Worm (Caenorhabditis elegans) whole organism, young adult: ENCODE data around the gene Y7A9A.1.

Experiments
- B0035.1 ChIP-seq: sonication (generic microtip); optimal IDR thresholded peaks from 2 replicates; lab custom pipeline; 2016; ENCODE audit warnings: missing genetic modification characterization, mild to moderate bottlenecking, missing compliant biosample characterization, missing genotype, missing genetic modification reagents
- B0261.1 ChIP-seq: sonication (generic microtip); optimal IDR thresholded peaks from 2 replicates; lab custom pipeline; 2016; ENCODE audit warnings: mild to moderate bottlenecking, missing genetic modification characterization, moderate library complexity, missing compliant biosample characterization
- F23B12.7 ChIP-seq: sonication (generic microtip); optimal IDR thresholded peaks from 2 replicates; lab custom pipeline; 2017; ENCODE audit warnings: missing genetic modification characterization, mild to moderate bottlenecking, missing compliant biosample characterization, antibody characterized with exemption, moderate library complexity; ENCODE audit not compliant: insufficient read depth
- F55B11.4 ChIP-seq: sonication (generic microtip); optimal IDR thresholded peaks from 2 replicates; lab custom pipeline; 2016; ENCODE audit warnings: missing compliant biosample characterization, missing genetic modification characterization, borderline replicate concordance; ENCODE audit not compliant: insufficient read depth
- K12H6.12 ChIP-seq: fragments of 200-800 bp; sonication (Bioruptor generic); optimal IDR thresholded peaks from 2 replicates; lab custom pipeline; 2018; ENCODE audit warnings: mild to moderate bottlenecking, missing genetic modification characterization, missing compliant biosample characterization
- T26A5.8 ChIP-seq: sonication (generic microtip); optimal IDR thresholded peaks from 2 replicates; lab custom pipeline; 2016; ENCODE audit warnings: missing genetic modification characterization, missing compliant biosample characterization
- Y53G8AR.9 ChIP-seq: fragments of 200-800 bp; sonication (Bioruptor generic); conservative IDR thresholded peaks from 2 replicates; pipeline ENCODE4 v1.3.6; 2022; ENCODE audit warnings: missing genetic modification reagents, missing genetic modification characterization, missing compliant biosample characterization
- attf-5 ChIP-seq: fragments of 200-800 bp; sonication (Bioruptor generic); optimal IDR thresholded peaks from 2 replicates; lab custom pipeline; 2018; ENCODE audit warnings: mild to moderate bottlenecking, missing genetic modification characterization, missing compliant biosample characterization
- bed-1 ChIP-seq: fragments of 200-800 bp; sonication (Bioruptor generic); IDR thresholded peaks from 2 replicates; pipeline ENCODE4 v1.3.6; 2022; ENCODE audit warnings: missing genetic modification reagents, missing genetic modification characterization, missing compliant biosample characterization
- bed-2 ChIP-seq: fragments of 200-800 bp; sonication (Bioruptor generic); IDR thresholded peaks from 2 replicates; pipeline ENCODE4 v1.3.6; 2022; ENCODE audit warnings: missing genetic modification reagents, missing genetic modification characterization, missing compliant biosample characterization
- cebp-1 ChIP-seq, 2 experiments: fragments of 200-800 bp in 1 of 2; sonication (Bioruptor generic) in 1 of 2; sonication (generic microtip) in 1 of 2; IDR thresholded peaks in 1 of 2; optimal IDR thresholded peaks in 1 of 2; 2 replicates each; pipeline versions ENCODE4 v1.3.6 to Lab custom; 2017 to 2022; ENCODE audit warnings: missing compliant biosample characterization in 2 of 2, missing genetic modification characterization in 2 of 2, mild to moderate bottlenecking in 1 of 2, missing genetic modification reagents in 1 of 2, moderate library complexity in 1 of 2
- ceh-100 ChIP-seq: fragments of 200-800 bp; sonication (Bioruptor generic); IDR thresholded peaks from 2 replicates; pipeline ENCODE4 v1.3.6; 2022; ENCODE audit warnings: missing genetic modification reagents, missing genetic modification characterization, missing compliant biosample characterization
- ceh-27 ChIP-seq: fragments of 200-800 bp; sonication (Bioruptor generic); optimal IDR thresholded peaks from 2 replicates; lab custom pipeline; 2018; ENCODE audit warnings: mild to moderate bottlenecking, missing genetic modification characterization, moderate library complexity, missing compliant biosample characterization
- ceh-58 ChIP-seq: fragments of 200-800 bp; sonication (Bioruptor generic); IDR thresholded peaks from 2 replicates; pipeline ENCODE4 v1.3.6; 2022; ENCODE audit warnings: missing genetic modification characterization, missing compliant biosample characterization
- dox-1 ChIP-seq: fragments of 200-800 bp; sonication (Bioruptor generic); IDR thresholded peaks from 2 replicates; pipeline ENCODE4 v1.3.6; 2022; ENCODE audit warnings: missing genetic modification reagents, missing genetic modification characterization, missing compliant biosample characterization
- egl-44 ChIP-seq: fragments of 200-800 bp; sonication (Bioruptor generic); IDR thresholded peaks from 2 replicates; pipeline ENCODE4 v1.3.6; 2022; ENCODE audit warnings: missing genetic modification reagents, missing genetic modification characterization, missing compliant biosample characterization
- ets-4 ChIP-seq: fragments of 200-800 bp; sonication (Bioruptor generic); optimal IDR thresholded peaks from 2 replicates; lab custom pipeline; 2018; ENCODE audit warnings: mild to moderate bottlenecking, missing genetic modification characterization, missing compliant biosample characterization
- fkh-3 ChIP-seq: sonication (generic microtip); optimal IDR thresholded peaks from 2 replicates; lab custom pipeline; 2016; ENCODE audit warnings: mild to moderate bottlenecking, missing genetic modification characterization, missing compliant biosample characterization
- hlh-12 ChIP-seq: sonication (generic microtip); optimal IDR thresholded peaks from 2 replicates; lab custom pipeline; 2016; ENCODE audit warnings: missing genetic modification characterization, missing compliant biosample characterization
- hlh-26 ChIP-seq: fragments of 200-800 bp; sonication (Bioruptor generic); conservative IDR thresholded peaks from 2 replicates; pipeline ENCODE4 v1.3.6; 2022; ENCODE audit warnings: missing genetic modification reagents, missing genetic modification characterization, missing compliant biosample characterization
- let-607 ChIP-seq, 2 experiments: fragments of 200-800 bp in 1 of 2; sonication (Bioruptor generic) in 1 of 2; sonication (generic microtip) in 1 of 2; optimal IDR thresholded peaks; 2 replicates each; lab custom pipeline; 2016 to 2018; ENCODE audit warnings: mild to moderate bottlenecking in 2 of 2, missing compliant biosample characterization in 2 of 2, missing genetic modification characterization in 2 of 2, moderate library complexity in 2 of 2, missing genotype in 1 of 2
- lir-1 ChIP-seq: fragments of 200-800 bp; sonication (Bioruptor generic); conservative IDR thresholded peaks from 2 replicates; pipeline ENCODE4 v1.3.6; 2022; ENCODE audit warnings: missing genetic modification reagents, missing genetic modification characterization, missing compliant biosample characterization
- lsl-1 ChIP-seq: fragments of 200-800 bp; sonication (Bioruptor generic); optimal IDR thresholded peaks from 2 replicates; lab custom pipeline; 2018; ENCODE audit warnings: mild to moderate bottlenecking, missing genetic modification characterization, moderate library complexity, missing compliant biosample characterization
- madf-6 ChIP-seq: fragments of 200-800 bp; sonication (Bioruptor generic); IDR thresholded peaks from 2 replicates; pipeline ENCODE4 v1.3.6; 2022; ENCODE audit warnings: missing genetic modification reagents, missing genetic modification characterization, missing compliant biosample characterization
- mes-4 ChIP-seq: sonication (generic microtip); optimal IDR thresholded peaks from 2 replicates; lab custom pipeline; 2016; ENCODE audit warnings: missing genotype, missing genetic modification characterization, missing compliant biosample characterization
- nfya-2 ChIP-seq: fragments of 200-800 bp; sonication (Bioruptor generic); IDR thresholded peaks from 2 replicates; pipeline ENCODE4 v1.3.6; 2022; ENCODE audit warnings: missing genetic modification reagents, missing genetic modification characterization, missing compliant biosample characterization
- nfyb-1 ChIP-seq: fragments of 200-800 bp; sonication (Bioruptor generic); IDR thresholded peaks from 2 replicates; pipeline ENCODE4 v1.3.6; 2022; ENCODE audit warnings: missing genetic modification reagents, missing genetic modification characterization, missing compliant biosample characterization
- nhr-27 ChIP-seq: fragments of 200-800 bp; sonication (Bioruptor generic); optimal IDR thresholded peaks from 2 replicates; lab custom pipeline; 2018; ENCODE audit warnings: mild to moderate bottlenecking, missing genetic modification characterization, moderate library complexity, missing compliant biosample characterization
- nhr-80 ChIP-seq: sonication (generic microtip); optimal IDR thresholded peaks from 2 replicates; lab custom pipeline; 2016; ENCODE audit warnings: missing genetic modification characterization, missing compliant biosample characterization
- nhr-90 ChIP-seq: sonication (generic microtip); optimal IDR thresholded peaks from 2 replicates; lab custom pipeline; 2016; ENCODE audit warnings: missing genotype, mild to moderate bottlenecking, missing genetic modification characterization, missing compliant biosample characterization
- pbrm-1 ChIP-seq: fragments of 200-800 bp; sonication (Bioruptor generic); IDR thresholded peaks from 2 replicates; pipeline ENCODE4 v1.3.6; 2022; ENCODE audit warnings: missing genetic modification reagents, missing genetic modification characterization, missing compliant biosample characterization
- rec-8 ChIP-seq, 2 experiments: sonication (generic microtip); optimal IDR thresholded peaks; 2 replicates each; lab custom pipeline; 2016; ENCODE audit warnings: mild to moderate bottlenecking in 2 of 2, missing genetic modification characterization in 2 of 2, missing genetic modification reagents in 2 of 2, missing genotype in 2 of 2, missing biosample characterization in 1 of 2, missing compliant biosample characterization in 1 of 2, moderate library complexity in 1 of 2
- repo-1 ChIP-seq: sonication (generic microtip); optimal IDR thresholded peaks from 2 replicates; lab custom pipeline; 2017; ENCODE audit warnings: mild to moderate bottlenecking, missing genetic modification characterization, missing compliant biosample characterization
- sdz-38 ChIP-seq: sonication (generic microtip); optimal IDR thresholded peaks from 2 replicates; lab custom pipeline; 2016; ENCODE audit warnings: missing genotype, missing genetic modification characterization, missing compliant biosample characterization
- sea-2 ChIP-seq: fragments of 200-800 bp; sonication (Bioruptor generic); IDR thresholded peaks from 2 replicates; pipeline ENCODE4 v1.3.6; 2022; ENCODE audit warnings: missing genetic modification characterization, missing compliant biosample characterization
- snpc-1.1 ChIP-seq: sonication (generic microtip); optimal IDR thresholded peaks from 2 replicates; lab custom pipeline; 2017; ENCODE audit warnings: missing genetic modification characterization, mild to moderate bottlenecking, missing compliant biosample characterization, antibody characterized with exemption, moderate library complexity, missing genotype, missing genetic modification reagents; ENCODE audit not compliant: insufficient read depth
- snpc-4 ChIP-seq, 5 experiments: fragments of 150-350 bp in 1 of 5; sonication (generic microtip) in 4 of 5; optimal IDR thresholded peaks; 2 replicates each; lab custom pipeline; 2014 to 2018; ENCODE audit warnings: missing genetic modification characterization in 5 of 5, missing biosample characterization in 3 of 5, antibody characterized with exemption in 2 of 5, mild to moderate bottlenecking in 2 of 5, missing compliant biosample characterization in 2 of 5, missing genotype in 2 of 5, moderate library complexity in 2 of 5, missing genetic modification reagents in 1 of 5
- somi-1 ChIP-seq: fragments of 200-800 bp; sonication (Bioruptor generic); optimal IDR thresholded peaks from 2 replicates; lab custom pipeline; 2018; ENCODE audit warnings: mild to moderate bottlenecking, missing genetic modification characterization, missing compliant biosample characterization
- ztf-26 ChIP-seq: sonication (generic microtip); optimal IDR thresholded peaks from 2 replicates; lab custom pipeline; 2017; ENCODE audit warnings: missing genetic modification characterization, missing compliant biosample characterization

Y7A9A.1 gene

ce11 chrIV:16192754-16193153 lies 4.1 kb upstream of the Y7A9A.1 start:
- TF ChIP-seq egl-44, result no peak
- TF ChIP-seq F23B12.7 (tag; lab: Kevin White, UChicago), result no peak
- TF ChIP-seq lsl-1 (GFP tag; lab: Kevin White, UChicago), result no peak
- no peak for TF ChIP-seq F55B11.4 (tag; lab: Kevin White, UChicago)
- TF ChIP-seq nhr-27 (tag; lab: Kevin White, UChicago), result no peak
- TF ChIP-seq cebp-1 (GFP tag; IDR thresholded peaks at IDR 0.05; lab: Robert Waterston, UW), result no peak
- no peak for TF ChIP-seq cebp-1 (tag; optimal IDR thresholded peaks at IDR 0.05; lab: Kevin White, UChicago)
- TF ChIP-seq ztf-26 (tag; lab: Kevin White, UChicago), result no peak
- TF ChIP-seq fkh-3 (tag; lab: Kevin White, UChicago), result no peak
- TF ChIP-seq ceh-100 (GFP tag; lab: Robert Waterston, UW), result no peak
- TF ChIP-seq B0035.1 (tag; lab: Kevin White, UChicago), result no peak
- TF ChIP-seq somi-1 (GFP tag; lab: Kevin White, UChicago), result no peak
- TF ChIP-seq nfyb-1 (GFP tag; lab: Robert Waterston, UW), result no peak
- TF ChIP-seq ets-4 (GFP tag; lab: Kevin White, UChicago), result no peak
- no peak for TF ChIP-seq let-607 (tag; optimal IDR thresholded peaks at IDR 0.05; lab: Kevin White, UChicago)
- TF ChIP-seq, all 124 proteins: peak for 0

ce11 chrIV:16199831-16200230 lies 3.0 kb downstream of the Y7A9A.1 start:
- TF ChIP-seq rec-8 (tag; optimal IDR thresholded peaks at IDR 0.05; lab: Kevin White, UChicago) (no peak), sdz-38 (tag; lab: Kevin White, UChicago) (no peak), Y53G8AR.9 (GFP tag; lab: Robert Waterston, UW) (no peak), lir-1 (no peak), snpc-1.1 (tag; lab: Kevin White, UChicago) (peak; percentile 6), nhr-80 (tag; lab: Kevin White, UChicago) (no peak), snpc-4 (GFP tag; optimal IDR thresholded peaks at IDR 0.05; lab: Kevin White, UChicago) (no peak), snpc-4 (tag; optimal IDR thresholded peaks at IDR 0.05; lab: Kevin White, UChicago) (peak in 2 of 4 experiments; percentile 15 to 77)

- TF ChIP-seq bed-2 (GFP tag; lab: Robert Waterston, UW), result no peak
- no peak for TF ChIP-seq nhr-90 (tag; lab: Kevin White, UChicago)
- no peak for TF ChIP-seq pbrm-1
- no peak for TF ChIP-seq sea-2
- no peak for TF ChIP-seq mes-4
- no peak for TF ChIP-seq somi-1 (GFP tag; lab: Kevin White, UChicago)
- TF ChIP-seq fkh-3 (tag; lab: Kevin White, UChicago), result no peak
- TF ChIP-seq madf-6 (GFP tag; lab: Robert Waterston, UW), result no peak
- no peak for TF ChIP-seq hlh-12 (tag; lab: Kevin White, UChicago)
- TF ChIP-seq B0261.1 (tag; lab: Kevin White, UChicago), result no peak
- no peak for TF ChIP-seq hlh-26
- TF ChIP-seq T26A5.8 (tag; lab: Kevin White, UChicago), result no peak
- TF ChIP-seq attf-5 (GFP tag; lab: Kevin White, UChicago), result no peak
- no peak for TF ChIP-seq ceh-58
- no peak for TF ChIP-seq ceh-27 (GFP tag; lab: Kevin White, UChicago)
- TF ChIP-seq dox-1 (GFP tag; lab: Robert Waterston, UW), result no peak
- TF ChIP-seq K12H6.12 (tag; lab: Kevin White, UChicago), result no peak
- no peak for TF ChIP-seq repo-1 (tag; lab: Kevin White, UChicago)
- TF ChIP-seq bed-1 (GFP tag; lab: Robert Waterston, UW), result no peak
- TF ChIP-seq nfya-2 (GFP tag; lab: Robert Waterston, UW), result no peak
- TF ChIP-seq, all 124 proteins: peak for 0
Observed at ce11 chrIV:16202074-16202473, 5.3 kb downstream of the Y7A9A.1 start, which contains the start of gene H25K10.1. Gene H25K10.1 (plus strand): TSS chrIV:16202374.
